Worm (Caenorhabditis elegans): Measurements from ENCODE around the gene T13B5.9.

DNA sequence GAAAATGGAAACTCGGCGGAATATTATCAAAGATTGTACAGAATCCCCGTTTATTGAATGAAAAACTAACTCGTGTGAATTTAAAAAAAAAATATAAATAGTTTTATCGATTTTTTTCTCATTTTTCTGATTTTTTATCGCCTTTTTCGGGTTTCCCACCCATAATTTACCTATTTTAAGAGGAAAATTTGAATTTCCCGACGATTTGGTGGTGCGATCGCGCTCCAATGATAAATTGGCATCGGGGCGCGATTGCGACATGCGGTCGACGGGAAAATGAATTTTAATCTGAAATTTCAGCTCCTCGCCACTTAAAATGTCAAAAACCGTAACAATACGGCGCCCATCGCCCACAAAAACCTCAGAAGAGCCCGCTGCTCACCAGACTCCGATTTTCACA is 23.4 kb upstream of the T13B5.9 start, which contains the start of gene taf-6.1:
- TF ChIP-seq nhr-12 (tag; optimal IDR thresholded peaks at IDR 0.05) (no peak), lsy-2 (tag; optimal IDR thresholded peaks at IDR 0.05) (no peak), blmp-1 (tag; optimal IDR thresholded peaks at IDR 0.05; ENCODE audit: insufficient read depth) (no peak), ceh-82 (tag; optimal IDR thresholded peaks at IDR 0.05) (no peak), nhr-11 (tag; optimal IDR thresholded peaks at IDR 0.05) (no peak), ztf-11 (tag; optimal IDR thresholded peaks at IDR 0.05) (no peak), skn-1 (tag; optimal IDR thresholded peaks at IDR 0.05) (no peak), ZK546.5 (tag; optimal IDR thresholded peaks at IDR 0.05) (no peak)
